Worm (Caenorhabditis elegans): ENCODE data around the gene T05A12.3.

DNA sequence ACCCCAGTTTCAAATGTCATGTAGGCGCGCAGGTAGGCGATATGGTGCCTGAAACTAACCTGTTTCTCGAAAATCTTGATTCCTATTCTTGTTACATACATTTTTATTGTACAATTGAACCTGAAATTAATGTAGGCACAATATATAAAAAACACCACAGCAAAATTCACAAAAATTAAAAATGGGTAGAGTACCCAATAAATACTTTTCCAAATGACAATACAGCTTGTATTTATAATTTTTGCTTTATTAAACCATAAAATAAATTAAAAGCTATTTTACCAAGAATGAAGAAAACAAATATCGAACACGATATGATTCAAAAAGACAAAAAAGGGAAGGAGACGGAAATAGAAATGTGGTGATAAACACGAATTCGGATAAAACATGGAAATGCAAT lies 4.1 kb downstream of the T05A12.3 start, which contains the start of gene tre-2:
- no peak for TF ChIP-seq aly-2 (tag; optimal IDR thresholded peaks at IDR 0.05)
- TF ChIP-seq unc-62 (GFP tag; optimal IDR thresholded peaks at IDR 0.05), result no peak
- no peak for TF ChIP-seq nhr-23 (tag; optimal IDR thresholded peaks at IDR 0.05)
- no peak for TF ChIP-seq nhr-76 (tag; optimal IDR thresholded peaks at IDR 0.05)
- TF ChIP-seq mml-1 (tag; optimal IDR thresholded peaks at IDR 0.05), result no peak
- no peak for TF ChIP-seq nhr-12 (tag; optimal IDR thresholded peaks at IDR 0.05)

Data from whole organism, L3 larva.